Worm (Caenorhabditis elegans) whole organism, late embryonic: ENCODE results near the gene pnk-4.

ENCODE experiments used
- C38D4.7 ChIP-seq: fragments of 200-800 bp; sonication (Bioruptor generic); optimal IDR thresholded peaks from 2 replicates; lab custom pipeline; 2018; ENCODE audit warnings: mild to moderate bottlenecking, missing genetic modification characterization, moderate library complexity, missing compliant biosample characterization
- ama-1 ChIP-seq: fragments of 150-350 bp; optimal IDR thresholded peaks from 2 replicates; lab custom pipeline; 2014
- ceh-14 ChIP-seq: sonication (generic microtip); optimal IDR thresholded peaks from 2 replicates; lab custom pipeline; 2016; ENCODE audit warnings: missing genotype, missing genetic modification characterization, missing compliant biosample characterization
- ceh-31 ChIP-seq: sonication (generic microtip); optimal IDR thresholded peaks from 2 replicates; lab custom pipeline; 2016; ENCODE audit warnings: missing genetic modification characterization, missing compliant biosample characterization
- ceh-48 ChIP-seq: sonication (generic microtip); optimal IDR thresholded peaks from 2 replicates; lab custom pipeline; 2016; ENCODE audit warnings: missing genetic modification characterization, inconsistent platforms, missing compliant biosample characterization
- ceh-6 ChIP-seq: fragments of 200-800 bp; sonication (Bioruptor generic); optimal IDR thresholded peaks from 2 replicates; lab custom pipeline; 2018; ENCODE audit warnings: mild to moderate bottlenecking, missing genetic modification characterization, missing compliant biosample characterization
- hlh-30 ChIP-seq: sonication (generic microtip); optimal IDR thresholded peaks from 2 replicates; lab custom pipeline; 2017; ENCODE audit warnings: antibody characterized with exemption, missing genetic modification characterization, missing compliant biosample characterization; ENCODE audit not compliant: insufficient read depth
- pax-1 ChIP-seq: fragments of 150-350 bp; optimal IDR thresholded peaks from 2 replicates; lab custom pipeline; 2014; ENCODE audit warnings: missing biosample characterization, missing genetic modification characterization
- pha-4 ChIP-seq: fragments of 150-350 bp; optimal IDR thresholded peaks from 2 replicates; lab custom pipeline; 2018; ENCODE audit warnings: missing biosample characterization, missing genetic modification reagents, missing genetic modification characterization
- tbx-2 ChIP-seq: sonication (generic microtip); optimal IDR thresholded peaks from 2 replicates; lab custom pipeline; 2016; ENCODE audit warnings: missing genetic modification characterization, missing compliant biosample characterization
- unc-3 ChIP-seq, 2 experiments: fragments of 200-800 bp in 1 of 2; sonication (Bioruptor generic) in 1 of 2; sonication (generic microtip) in 1 of 2; conservative IDR thresholded peaks in 1 of 2; optimal IDR thresholded peaks in 1 of 2; 2 replicates each; pipeline versions ENCODE4 v1.3.6 to Lab custom; 2016 to 2022; ENCODE audit warnings: missing compliant biosample characterization in 2 of 2, missing genetic modification characterization in 2 of 2, missing genetic modification reagents in 1 of 2
- unc-55 ChIP-seq: sonication (generic microtip); optimal IDR thresholded peaks from 2 replicates; lab custom pipeline; 2017; ENCODE audit warnings: missing biosample characterization, missing genetic modification reagents, missing genetic modification characterization
- unc-86 ChIP-seq: sonication (generic microtip); optimal IDR thresholded peaks from 2 replicates; lab custom pipeline; 2016; ENCODE audit warnings: missing genetic modification characterization, missing compliant biosample characterization
- ztf-16 ChIP-seq: sonication (generic microtip); optimal IDR thresholded peaks from 2 replicates; lab custom pipeline; 2017; ENCODE audit warnings: missing genetic modification characterization, missing compliant biosample characterization

DNA sequence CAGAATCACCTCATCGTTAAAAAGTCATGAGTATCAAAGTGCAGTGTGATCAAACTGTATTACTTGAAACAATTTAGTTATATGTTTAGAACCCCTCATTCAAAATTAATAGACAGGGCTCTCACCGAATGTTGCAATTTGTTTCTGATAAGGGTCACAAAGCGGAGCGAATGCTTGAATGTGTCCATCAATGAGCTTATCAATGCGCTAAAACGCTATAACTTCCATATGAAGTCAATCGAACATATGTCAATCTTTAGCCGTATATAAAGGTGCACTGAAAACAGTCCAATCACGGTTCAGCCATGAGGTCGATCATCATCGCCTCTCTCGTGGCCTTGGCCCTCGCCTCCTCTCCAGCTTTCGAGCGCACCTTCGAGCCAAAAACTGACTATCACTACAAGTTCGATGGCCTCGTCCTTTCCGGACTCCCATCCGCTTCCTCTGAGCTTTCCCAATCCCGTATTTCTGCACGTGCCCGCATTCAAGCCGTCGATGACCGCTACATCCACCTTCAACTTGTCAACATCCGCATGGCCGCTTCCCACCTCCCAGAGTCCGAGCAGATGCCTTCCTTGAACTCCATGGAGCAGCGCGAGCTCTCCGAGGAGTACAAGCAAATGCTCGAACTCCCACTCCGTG is 13.2 kb downstream of the pnk-4 start, which contains the start of gene vit-2:
- TF ChIP-seq ceh-14 (tag; lab: Kevin White, UChicago) (no peak), unc-86 (tag; lab: Kevin White, UChicago) (no peak), hlh-30 (tag; lab: Kevin White, UChicago) (no peak), unc-3 (GFP tag; conservative IDR thresholded peaks at IDR 0.05; lab: Robert Waterston, UW) (no peak), unc-3 (tag; optimal IDR thresholded peaks at IDR 0.05; lab: Kevin White, UChicago) (no peak), ceh-6 (GFP tag; lab: Kevin White, UChicago) (no peak), pha-4 (tag; lab: Kevin White, UChicago) (no peak), pax-1 (no peak), unc-55 (GFP tag; lab: Kevin White, UChicago) (no peak), ama-1 (lab: Kevin White, UChicago) (no peak), ceh-31 (tag; lab: Kevin White, UChicago) (no peak), C38D4.7 (no peak), ztf-16 (no peak), tbx-2 (tag; lab: Kevin White, UChicago) (no peak), ceh-48 (no peak)
